Worm (Caenorhabditis elegans): ENCODE results near the gene K02D3.2.

K02D3.2 gene

ce11 chrX:13744543-13745113 is 32.8 kb upstream of the K02D3.2 start:
- TF ChIP-seq zfh-2 (GFP tag; conservative IDR thresholded peaks at IDR 0.05) (no peak), somi-1 (GFP tag; optimal IDR thresholded peaks at IDR 0.05) (peak; percentile 88), ztf-26 (tag; optimal IDR thresholded peaks at IDR 0.05) (peak; percentile 27), ceh-91 (GFP tag; IDR thresholded peaks at IDR 0.05) (no peak), nhr-90 (tag; optimal IDR thresholded peaks at IDR 0.05) (no peak), F39B2.1 (GFP tag; IDR thresholded peaks at IDR 0.05) (no peak), nhr-80 (tag; optimal IDR thresholded peaks at IDR 0.05) (peak; percentile 58), C17E4.6 (GFP tag; IDR thresholded peaks at IDR 0.05) (no peak), rcor-1 (GFP tag; IDR thresholded peaks at IDR 0.05) (no peak), tbx-9 (tag; optimal IDR thresholded peaks at IDR 0.05; ENCODE audit: borderline replicate concordance) (no peak), lin-40 (tag; optimal IDR thresholded peaks at IDR 0.05) (peak; percentile 57), pha-4 (tag; optimal IDR thresholded peaks at IDR 0.05) (no peak)

ce11 chrX:13743371-13743770 is 31.6 kb upstream of the K02D3.2 start:
- TF ChIP-seq Y95B8A.8 (GFP tag; IDR thresholded peaks at IDR 0.05) (no peak), fkh-3 (tag; optimal IDR thresholded peaks at IDR 0.05) (no peak), ztf-25 (GFP tag; IDR thresholded peaks at IDR 0.05) (no peak), sdz-38 (tag; optimal IDR thresholded peaks at IDR 0.05) (no peak), B0019.2 (GFP tag; conservative IDR thresholded peaks at IDR 0.05) (no peak), B0261.1 (tag; optimal IDR thresholded peaks at IDR 0.05) (no peak)

ce11 chrX:13739125-13739820 is 27.5 kb upstream of the K02D3.2 start:
- no peak for TF ChIP-seq F33H1.4 (GFP tag; IDR thresholded peaks at IDR 0.05)
- no peak for TF ChIP-seq mxl-1 (tag; optimal IDR thresholded peaks at IDR 0.05)
- TF ChIP-seq somi-1 (GFP tag; optimal IDR thresholded peaks at IDR 0.05) = peak; percentile 33
- TF ChIP-seq egrh-3 (GFP tag; IDR thresholded peaks at IDR 0.05) = peak; percentile 68; the same call in 1 of the 2 replicates
- TF ChIP-seq F39B2.1 (GFP tag; IDR thresholded peaks at IDR 0.05) = no peak
- no peak for TF ChIP-seq hlh-26 (GFP tag; conservative IDR thresholded peaks at IDR 0.05)
- TF ChIP-seq cebp-1 (GFP tag; IDR thresholded peaks at IDR 0.05) = no peak
- TF ChIP-seq cebp-1 (tag; optimal IDR thresholded peaks at IDR 0.05) = peak; percentile 59
- no peak for TF ChIP-seq nfya-1 (tag; optimal IDR thresholded peaks at IDR 0.05; ENCODE audit: borderline replicate concordance, insufficient read depth)
- TF ChIP-seq nhr-27 (tag; optimal IDR thresholded peaks at IDR 0.05) = no peak
- peak; percentile 40 for TF ChIP-seq hmg-1.2 (GFP tag; IDR thresholded peaks at IDR 0.05)
- TF ChIP-seq ztf-25 (GFP tag; IDR thresholded peaks at IDR 0.05) = no peak
- no peak for TF ChIP-seq B0261.1 (tag; optimal IDR thresholded peaks at IDR 0.05)
- TF ChIP-seq ZK185.1 (tag; optimal IDR thresholded peaks at IDR 0.05; ENCODE audit: poor library complexity, severe bottlenecking) = no peak
- TF ChIP-seq mcd-1 (GFP tag; IDR thresholded peaks at IDR 0.05) = peak; percentile 54
- TF ChIP-seq aptf-3 (GFP tag; IDR thresholded peaks at IDR 0.05) = no peak
- TF ChIP-seq F37B4.10 (GFP tag; IDR thresholded peaks at IDR 0.05) = no peak
- no peak for TF ChIP-seq athp-1 (tag; optimal IDR thresholded peaks at IDR 0.05)
- TF ChIP-seq D2030.7 (GFP tag; IDR thresholded peaks at IDR 0.05) = no peak
- no peak for TF ChIP-seq Y56A3A.18 (GFP tag; IDR thresholded peaks at IDR 0.05)
- no peak for TF ChIP-seq F57A8.1 (GFP tag; optimal IDR thresholded peaks at IDR 0.05)
- TF ChIP-seq ceh-79 (tag; optimal IDR thresholded peaks at IDR 0.05) = no peak
- TF ChIP-seq sdz-38 (tag; optimal IDR thresholded peaks at IDR 0.05) = no peak
- no peak for TF ChIP-seq ceh-100 (GFP tag; IDR thresholded peaks at IDR 0.05)
- peak; percentile 71 for TF ChIP-seq K12H6.12 (tag; optimal IDR thresholded peaks at IDR 0.05)
- no peak for TF ChIP-seq madf-6 (GFP tag; IDR thresholded peaks at IDR 0.05)
- TF ChIP-seq ztf-18 (tag; optimal IDR thresholded peaks at IDR 0.05) = no peak
- no peak for TF ChIP-seq pha-4 (tag; optimal IDR thresholded peaks at IDR 0.05)
- no peak for TF ChIP-seq hmg-20 (GFP tag; IDR thresholded peaks at IDR 0.05)
- TF ChIP-seq ceh-27 (GFP tag; optimal IDR thresholded peaks at IDR 0.05) = peak; percentile 18
- TF ChIP-seq ztf-6 (GFP tag; IDR thresholded peaks at IDR 0.05) = 0 out of 2 replicates have a peak, but pooled peaks have one; percentile 24
- TF ChIP-seq nhr-120 (GFP tag; IDR thresholded peaks at IDR 0.05) = no peak
- no peak for TF ChIP-seq pbrm-1 (GFP tag; IDR thresholded peaks at IDR 0.05)

Measured in whole organism, young adult.